Fruit fly (Drosophila melanogaster) whole organism, prepupa: Measurements from ENCODE around the gene CG17650.

Experiments
- CG34406 ChIP-seq: fragments of 200-800 bp; sonication (Bioruptor generic); optimal IDR thresholded peaks from 3 replicates; lab custom pipeline; 2016; ENCODE audit warnings: missing biosample characterization, missing genetic modification characterization
- CG3919 ChIP-seq: fragments of 200-800 bp; sonication (Bioruptor generic); optimal IDR thresholded peaks from 3 replicates; lab custom pipeline; 2016; ENCODE audit warnings: missing biosample characterization, missing genetic modification characterization
- Hr39 ChIP-seq: fragments of 200-800 bp; sonication (Bioruptor generic); optimal IDR thresholded peaks from 2 replicates; lab custom pipeline; 2016; ENCODE audit warnings: missing biosample characterization, missing genetic modification characterization
- Hr4 ChIP-seq: fragments of 200-800 bp; sonication (Bioruptor generic); optimal IDR thresholded peaks from 3 replicates; lab custom pipeline; 2016; ENCODE audit warnings: missing biosample characterization, missing genetic modification characterization
- eg ChIP-seq: fragments of 200-800 bp; sonication (Bioruptor generic); IDR thresholded peaks from 3 replicates; pipeline ENCODE4 v1.3.6; 2022; ENCODE audit warnings: missing biosample characterization, missing genetic modification characterization

dm6 chr2L:1790261-1790660, 31.4 kb upstream of the CG17650 start, which contains the start of gene Gr22d:
- TF ChIP-seq CG3919 (GFP tag; lab: Kevin White, UChicago) (no peak), eg (GFP tag; lab: Robert Waterston, UW) (no peak), Hr39 (GFP tag; lab: Kevin White, UChicago) (no peak), CG34406 (GFP tag; lab: Kevin White, UChicago) (no peak), Hr4 (GFP tag; lab: Kevin White, UChicago) (no peak)
